Fruit fly (Drosophila melanogaster) whole organism, embryonic: ENCODE measurements around the gene Rassf.

Experiments
- Adf1 ChIP-seq: fragments of 200-800 bp; sonication (Bioruptor generic); IDR thresholded peaks from 2 replicates; pipeline ENCODE4 v1.3.6; 2022; ENCODE audit warnings: missing biosample characterization, missing genetic modification characterization
- Asciz ChIP-seq: fragments of 200-800 bp; sonication (Bioruptor generic); optimal IDR thresholded peaks from 2 replicates; lab custom pipeline; 2017; ENCODE audit warnings: missing biosample characterization, mild to moderate bottlenecking, missing genetic modification characterization, missing genetic modification reagents
- Awh ChIP-seq: fragments of 200-800 bp; sonication (Bioruptor generic); IDR thresholded peaks from 2 replicates; pipeline ENCODE4, ENCODE4 v1.3.6; 2022; ENCODE audit warnings: missing biosample characterization, missing genetic modification characterization
- CG10147 ChIP-seq: fragments of 200-800 bp; sonication (Bioruptor generic); optimal IDR thresholded peaks from 2 replicates; lab custom pipeline; 2019; ENCODE audit warnings: missing biosample characterization, mild to moderate bottlenecking, missing genetic modification characterization, moderate library complexity
- CG10431 ChIP-seq: fragments of 200-800 bp; sonication (Bioruptor generic); optimal IDR thresholded peaks from 3 replicates; lab custom pipeline; 2018; ENCODE audit warnings: missing biosample characterization, mild to moderate bottlenecking, missing genetic modification characterization
- CG10543 ChIP-seq: fragments of 200-800 bp; sonication (Bioruptor generic); optimal IDR thresholded peaks from 3 replicates; lab custom pipeline; 2017; ENCODE audit warnings: missing biosample characterization, mild to moderate bottlenecking, missing genetic modification characterization, moderate library complexity
- CG1233 ChIP-seq: fragments of 200-800 bp; sonication (Bioruptor generic); optimal IDR thresholded peaks from 4 replicates; lab custom pipeline; 2018; ENCODE audit warnings: missing biosample characterization, mild to moderate bottlenecking, missing genetic modification characterization
- CG13287 ChIP-seq: fragments of 200-800 bp; sonication (Bioruptor generic); IDR thresholded peaks from 2 replicates; pipeline ENCODE4 v1.3.6; 2022; ENCODE audit warnings: missing biosample characterization, missing genetic modification characterization; ENCODE audit not compliant: partially characterized antibody
- CG15011 ChIP-seq: fragments of 200-800 bp; sonication (Bioruptor generic); optimal IDR thresholded peaks from 3 replicates; lab custom pipeline; 2018; ENCODE audit warnings: missing biosample characterization, mild to moderate bottlenecking, missing genetic modification characterization
- CG15269 ChIP-seq: fragments of 200-800 bp; sonication (Bioruptor generic); optimal IDR thresholded peaks from 2 replicates; lab custom pipeline; 2018; ENCODE audit warnings: missing biosample characterization, mild to moderate bottlenecking, missing genetic modification characterization, moderate library complexity
- CG15514 ChIP-seq: fragments of 200-800 bp; sonication (Bioruptor generic); optimal IDR thresholded peaks from 3 replicates; lab custom pipeline; 2017; ENCODE audit warnings: missing biosample characterization, missing genetic modification characterization, mild to moderate bottlenecking, moderate library complexity, missing genetic modification reagents
- CG16863 ChIP-seq: fragments of 200-800 bp; sonication (Bioruptor generic); optimal IDR thresholded peaks from 3 replicates; lab custom pipeline; 2016; ENCODE audit warnings: missing biosample characterization, missing genetic modification characterization
- CG17612 ChIP-seq: fragments of 200-800 bp; sonication (Bioruptor generic); IDR thresholded peaks from 2 replicates; pipeline ENCODE4 v1.3.6; 2022; ENCODE audit warnings: missing biosample characterization, missing genetic modification characterization
- CG1832 ChIP-seq: fragments of 200-800 bp; sonication (Bioruptor generic); optimal IDR thresholded peaks from 2 replicates; lab custom pipeline; 2017; ENCODE audit warnings: missing biosample characterization, mild to moderate bottlenecking, missing genetic modification characterization, inconsistent platforms
- CG31365 ChIP-seq: fragments of 200-800 bp; sonication (Bioruptor generic); optimal IDR thresholded peaks from 2 replicates; lab custom pipeline; 2018; ENCODE audit warnings: missing biosample characterization, mild to moderate bottlenecking, missing genetic modification characterization
- CG8290 ChIP-seq, 3 experiments: fragments of 200-800 bp; sonication (Bioruptor generic); optimal IDR thresholded peaks; 2 replicates each; lab custom pipeline; 2016 to 2019; ENCODE audit warnings: missing biosample characterization in 3 of 3, missing genetic modification characterization in 3 of 3, mild to moderate bottlenecking in 2 of 3, moderate library complexity in 1 of 3
- CG8478 ChIP-seq: fragments of >200 bp; optimal IDR thresholded peaks from 2 replicates; lab custom pipeline; 2018
- CG8944 ChIP-seq: fragments of 200-800 bp; sonication (Bioruptor generic); optimal IDR thresholded peaks from 3 replicates; lab custom pipeline; 2016; ENCODE audit warnings: missing biosample characterization, missing genetic modification characterization
- Deaf1 ChIP-seq: fragments of 200-800 bp; optimal IDR thresholded peaks from 3 replicates; lab custom pipeline; 2019; ENCODE audit warnings: missing biosample characterization, mild to moderate bottlenecking, missing genetic modification characterization, moderate library complexity
- Dip2 ChIP-seq: fragments of 200-800 bp; sonication (Bioruptor generic); IDR thresholded peaks from 2 replicates; pipeline ENCODE4 v1.3.6; 2022; ENCODE audit warnings: missing biosample characterization, missing genetic modification characterization
- Doc2 ChIP-seq: fragments of 200-800 bp; sonication (Bioruptor generic); IDR thresholded peaks from 2 replicates; pipeline ENCODE4 v1.3.6; 2022; ENCODE audit warnings: missing biosample characterization, missing genetic modification characterization
- Elba2 ChIP-seq: fragments of 200-800 bp; sonication (Bioruptor generic); optimal IDR thresholded peaks from 3 replicates; lab custom pipeline; 2016; ENCODE audit warnings: missing biosample characterization, missing genetic modification characterization
- H15 ChIP-seq: fragments of 200-800 bp; sonication (Bioruptor generic); IDR thresholded peaks from 3 replicates; pipeline ENCODE4 v1.3.6; 2022; ENCODE audit warnings: missing biosample characterization, missing genetic modification characterization
- HmgZ ChIP-seq: fragments of 200-800 bp; sonication (Bioruptor generic); optimal IDR thresholded peaks from 2 replicates; lab custom pipeline; 2018; ENCODE audit warnings: missing biosample characterization, mild to moderate bottlenecking, missing genetic modification characterization
- Nf-YC ChIP-seq: fragments of 200-800 bp; optimal IDR thresholded peaks from 3 replicates; lab custom pipeline; 2019; ENCODE audit warnings: missing biosample characterization, mild to moderate bottlenecking, missing genetic modification characterization, moderate library complexity
- Rx ChIP-seq: fragments of 200-800 bp; sonication (Bioruptor generic); IDR thresholded peaks from 2 replicates; pipeline ENCODE4 v1.3.6; 2022; ENCODE audit warnings: missing biosample characterization, missing genetic modification characterization
- abd-A ChIP-seq: fragments of 200-800 bp; sonication (Bioruptor generic); optimal IDR thresholded peaks from 3 replicates; lab custom pipeline; 2019; ENCODE audit warnings: missing biosample characterization, mild to moderate bottlenecking, missing genetic modification characterization, moderate library complexity
- ap ChIP-seq: fragments of 200-800 bp; sonication (Bioruptor generic); IDR thresholded peaks from 2 replicates; pipeline ENCODE4 v1.3.6; 2022; ENCODE audit warnings: missing biosample characterization, missing genetic modification characterization
- bbx ChIP-seq: fragments of 200-800 bp; sonication (Bioruptor generic); IDR thresholded peaks from 2 replicates; pipeline ENCODE4 v1.3.6; 2022; ENCODE audit warnings: missing biosample characterization, missing genetic modification characterization; ENCODE audit not compliant: partially characterized antibody
- fd3F ChIP-seq: fragments of 200-800 bp; sonication (Bioruptor generic); optimal IDR thresholded peaks from 2 replicates; lab custom pipeline; 2018; ENCODE audit warnings: missing biosample characterization, mild to moderate bottlenecking, missing genetic modification characterization, moderate library complexity
- fd64A ChIP-seq: fragments of 200-800 bp; sonication (Bioruptor generic); optimal IDR thresholded peaks from 3 replicates; lab custom pipeline; 2018; ENCODE audit warnings: missing biosample characterization, mild to moderate bottlenecking, missing genetic modification characterization
- her ChIP-seq: fragments of 200-800 bp; sonication (Bioruptor generic); optimal IDR thresholded peaks from 2 replicates; lab custom pipeline; 2016; ENCODE audit warnings: missing biosample characterization, missing genetic modification characterization
- ken ChIP-seq: fragments of 200-800 bp; sonication (Bioruptor generic); IDR thresholded peaks from 3 replicates; pipeline ENCODE4 v1.3.6; 2022; ENCODE audit warnings: missing biosample characterization, missing genetic modification characterization
- knrl ChIP-seq: fragments of 200-800 bp; sonication (Bioruptor generic); IDR thresholded peaks from 3 replicates; pipeline ENCODE4 v1.3.6; 2022; ENCODE audit warnings: missing biosample characterization, missing genetic modification characterization; ENCODE audit not compliant: partially characterized antibody
- nau ChIP-seq: fragments of 200-800 bp; sonication (Bioruptor generic); optimal IDR thresholded peaks from 3 replicates; lab custom pipeline; 2017; ENCODE audit warnings: missing biosample characterization, mild to moderate bottlenecking, missing genetic modification characterization, missing genetic modification reagents
- oc ChIP-seq: fragments of 200-800 bp; sonication (Bioruptor generic); optimal IDR thresholded peaks from 2 replicates; lab custom pipeline; 2018; ENCODE audit warnings: missing biosample characterization, mild to moderate bottlenecking, missing genetic modification characterization, moderate library complexity
- pita ChIP-seq: fragments of 200-800 bp; sonication (Bioruptor generic); optimal IDR thresholded peaks from 2 replicates; lab custom pipeline; 2017; ENCODE audit warnings: missing biosample characterization, mild to moderate bottlenecking, missing genetic modification characterization
- pros ChIP-seq: fragments of 200-800 bp; sonication (Bioruptor generic); optimal IDR thresholded peaks from 3 replicates; lab custom pipeline; 2019; ENCODE audit warnings: missing biosample characterization, mild to moderate bottlenecking, missing genetic modification characterization, moderate library complexity
- salm ChIP-seq: fragments of 200-800 bp; sonication (Bioruptor generic); optimal IDR thresholded peaks from 2 replicates; lab custom pipeline; 2018; ENCODE audit warnings: missing biosample characterization, mild to moderate bottlenecking, missing genetic modification characterization
- sd ChIP-seq: fragments of 200-800 bp; sonication (Bioruptor generic); optimal IDR thresholded peaks from 3 replicates; lab custom pipeline; 2018; ENCODE audit warnings: missing biosample characterization, mild to moderate bottlenecking, missing genetic modification characterization, moderate library complexity
- sens ChIP-seq: fragments of 200-800 bp; sonication (Bioruptor generic); peaks from one replicate; lab custom pipeline; 2016; ENCODE audit warnings: missing biosample characterization, missing genetic modification characterization
- sens-2 ChIP-seq: fragments of 200-800 bp; sonication (Bioruptor generic); IDR thresholded peaks from 2 replicates; pipeline ENCODE4 v1.3.6; 2022; ENCODE audit warnings: missing biosample characterization, missing genetic modification characterization
- sim ChIP-seq: fragments of 200-800 bp; sonication (Bioruptor generic); IDR thresholded peaks from 2 replicates; pipeline ENCODE4 v1.3.6; 2022; ENCODE audit warnings: missing biosample characterization, missing genetic modification characterization
- sisA ChIP-seq: fragments of 200-800 bp; sonication (Bioruptor generic); IDR thresholded peaks from 2 replicates; pipeline ENCODE4 v1.3.6; 2022; ENCODE audit warnings: missing biosample characterization, missing genetic modification characterization
- slbo ChIP-seq: fragments of 200-800 bp; sonication (Bioruptor generic); IDR thresholded peaks from 2 replicates; pipeline ENCODE4 v1.3.6; 2022; ENCODE audit warnings: missing biosample characterization, missing genetic modification characterization
- tna ChIP-seq: fragments of 200-800 bp; sonication (Bioruptor generic); IDR thresholded peaks from 2 replicates; pipeline ENCODE4 v1.3.6; 2022; ENCODE audit warnings: missing biosample characterization, missing genetic modification characterization; ENCODE audit not compliant: partially characterized antibody
- trem ChIP-seq: fragments of 200-800 bp; optimal IDR thresholded peaks from 3 replicates; lab custom pipeline; 2019; ENCODE audit warnings: missing biosample characterization, mild to moderate bottlenecking, missing genetic modification characterization, moderate library complexity
- vnd ChIP-seq: fragments of 200-800 bp; sonication (Bioruptor generic); IDR thresholded peaks from 3 replicates; pipeline ENCODE4 v1.3.6; 2022; ENCODE audit warnings: missing biosample characterization, missing genetic modification characterization; ENCODE audit not compliant: partially characterized antibody
- vvl ChIP-seq: fragments of 200-800 bp; sonication (Bioruptor generic); IDR thresholded peaks from 2 replicates; pipeline ENCODE4 v1.3.6; 2022; ENCODE audit warnings: missing biosample characterization, missing genetic modification characterization

Rassf gene

DNA sequence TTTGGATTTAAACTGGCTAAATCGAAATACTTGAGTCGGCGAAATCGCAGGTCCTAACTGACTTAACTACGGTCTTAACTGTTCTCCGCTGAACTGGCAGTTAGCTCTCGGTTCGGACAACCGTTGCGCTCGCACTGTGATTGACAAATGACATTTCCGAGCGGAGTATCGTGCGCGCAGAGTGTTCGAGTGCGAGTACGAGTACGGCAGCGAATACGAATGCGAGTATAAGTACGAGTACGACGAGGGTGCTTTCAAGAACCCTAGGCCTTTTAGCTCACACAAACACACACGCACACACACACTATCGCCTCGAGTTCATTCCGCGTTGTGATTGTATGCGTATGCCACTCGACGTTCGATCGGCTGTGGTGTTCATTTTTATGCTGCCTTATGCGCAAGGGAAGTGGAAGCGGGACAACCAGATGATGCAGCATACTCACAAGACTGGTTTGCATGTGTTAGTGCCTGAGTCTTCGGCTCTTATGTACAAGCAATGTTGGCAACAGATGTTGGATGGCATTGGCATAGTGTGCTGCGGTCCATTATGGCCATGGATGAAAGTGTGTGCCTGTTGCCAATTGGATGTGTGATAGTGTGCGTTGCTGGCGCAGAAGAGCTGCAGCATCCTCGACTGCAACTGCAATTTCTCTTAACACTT is 24.1 kb upstream of the Rassf start, which contains the start of gene hh (continued):
- TF ChIP-seq pita (no peak), sens (GFP tag; lab: Kevin White, UChicago) (peak; percentile 42), Dip2 (GFP tag; lab: Robert Waterston, UW) (no peak), CG1832 (GFP tag; lab: Kevin White, UChicago) (peak; percentile 64), CG8290 (GFP tag; optimal IDR thresholded peaks at IDR 0.05; lab: Kevin White, UChicago) (no peak), CG8290 (tag; optimal IDR thresholded peaks at IDR 0.05; lab: Kevin White, UChicago) (peak in 1 of 2 experiments; percentile 31), her (GFP tag; lab: Kevin White, UChicago) (no peak), CG10543 (GFP tag; lab: Kevin White, UChicago) (peak; percentile 21), sim (no peak), CG15269 (tag; lab: Kevin White, UChicago) (no peak), Doc2 (GFP tag; lab: Robert Waterston, UW) (no peak), CG1233 (no peak), Asciz (GFP tag; lab: Kevin White, UChicago) (no peak), CG17612 (GFP tag; lab: Robert Waterston, UW) (no peak), CG10431 (no peak), Awh (GFP tag; lab: Robert Waterston, UW) (no peak), pros (peak; percentile 76), sisA (GFP tag; lab: Robert Waterston, UW) (no peak), trem (tag; lab: Kevin White, UChicago) (no peak), bbx (GFP tag; lab: Robert Waterston, UW) (0 out of 2 replicates have a peak, but pooled peaks have one; percentile 24), CG13287 (GFP tag; lab: Robert Waterston, UW) (peak; percentile 11; the same call in 1 of the 2 replicates), HmgZ (tag; lab: Kevin White, UChicago) (peak; percentile 39), knrl (GFP tag; lab: Robert Waterston, UW) (peak; percentile 35; the same call in 1 of the 3 replicates), sd (tag; lab: Kevin White, UChicago) (peak; percentile 40), fd3F (no peak), ken (GFP tag; lab: Robert Waterston, UW) (no peak), Rx (GFP tag; lab: Robert Waterston, UW) (no peak), oc (tag; lab: Kevin White, UChicago) (peak; percentile 24), abd-A (tag; lab: Kevin White, UChicago) (peak; percentile 44), Elba2 (GFP tag; lab: Kevin White, UChicago) (peak; percentile 83), CG31365 (no peak), tna (GFP tag; lab: Robert Waterston, UW) (no peak), CG16863 (GFP tag; lab: Kevin White, UChicago) (no peak), fd64A (GFP tag; lab: Kevin White, UChicago) (no peak), H15 (no peak), vnd (GFP tag; lab: Robert Waterston, UW) (peak; percentile 50; the same call in 2 of the 3 replicates), slbo (GFP tag; lab: Robert Waterston, UW) (peak; percentile 15; the same call in 1 of the 2 replicates), CG8944 (no peak), CG10147 (GFP tag; lab: Kevin White, UChicago) (no peak), nau (GFP tag; lab: Kevin White, UChicago) (no peak), Deaf1 (tag; lab: Kevin White, UChicago) (peak; percentile 95), CG15514 (GFP tag; lab: Kevin White, UChicago) (peak; percentile 9), Adf1 (GFP tag; lab: Robert Waterston, UW) (peak; percentile 35; the same call in 1 of the 2 replicates), ap (GFP tag; lab: Robert Waterston, UW) (no peak), vvl (GFP tag; lab: Robert Waterston, UW) (0 out of 2 replicates have a peak, but pooled peaks have one; percentile 24), salm (tag; lab: Kevin White, UChicago) (no peak), Nf-YC (peak; percentile 95), CG8478 (lab: Kevin White, UChicago) (peak; percentile 99), sens-2 (no peak), CG15011 (GFP tag; lab: Kevin White, UChicago) (no peak)
